Worm (Caenorhabditis elegans) whole organism, young adult: ENCODE data around the gene mec-17.

Experiments
- B0019.2 ChIP-seq: fragments of 200-800 bp; sonication (Bioruptor generic); conservative IDR thresholded peaks from 2 replicates; pipeline ENCODE4 v1.3.6; 2022; ENCODE audit warnings: missing genetic modification reagents, missing genetic modification characterization, missing compliant biosample characterization
- C17E4.6 ChIP-seq: fragments of 200-800 bp; sonication (Bioruptor generic); IDR thresholded peaks from 2 replicates; pipeline ENCODE4 v1.3.6; 2022; ENCODE audit warnings: missing genetic modification reagents, missing genetic modification characterization, missing compliant biosample characterization
- Y53F4B.3 ChIP-seq: fragments of 200-800 bp; sonication (Bioruptor generic); IDR thresholded peaks from 2 replicates; pipeline ENCODE4 v1.3.6; 2022; ENCODE audit warnings: missing genetic modification reagents, missing genetic modification characterization, missing compliant biosample characterization
- Y53G8AR.9 ChIP-seq: fragments of 200-800 bp; sonication (Bioruptor generic); conservative IDR thresholded peaks from 2 replicates; pipeline ENCODE4 v1.3.6; 2022; ENCODE audit warnings: missing genetic modification reagents, missing genetic modification characterization, missing compliant biosample characterization
- Y79H2A.3 ChIP-seq: fragments of 200-800 bp; sonication (Bioruptor generic); conservative IDR thresholded peaks from 2 replicates; pipeline ENCODE4 v1.3.6; 2022; ENCODE audit warnings: missing genetic modification reagents, missing genetic modification characterization, missing compliant biosample characterization
- akir-1 ChIP-seq: fragments of 200-800 bp; sonication (Bioruptor generic); optimal IDR thresholded peaks from 2 replicates; lab custom pipeline; 2018; ENCODE audit warnings: mild to moderate bottlenecking, missing genetic modification characterization, moderate library complexity, missing compliant biosample characterization
- atf-7 ChIP-seq: sonication (generic microtip); optimal IDR thresholded peaks from 2 replicates; lab custom pipeline; 2017; ENCODE audit warnings: mild to moderate bottlenecking, missing genetic modification characterization, missing compliant biosample characterization
- attf-3 ChIP-seq: fragments of 200-800 bp; sonication (Bioruptor generic); conservative IDR thresholded peaks from 2 replicates; pipeline ENCODE4 v1.3.6; 2022; ENCODE audit warnings: missing genetic modification reagents, missing genetic modification characterization, missing compliant biosample characterization
- bed-1 ChIP-seq: fragments of 200-800 bp; sonication (Bioruptor generic); IDR thresholded peaks from 2 replicates; pipeline ENCODE4 v1.3.6; 2022; ENCODE audit warnings: missing genetic modification reagents, missing genetic modification characterization, missing compliant biosample characterization
- cebp-1 ChIP-seq, 2 experiments: fragments of 200-800 bp in 1 of 2; sonication (Bioruptor generic) in 1 of 2; sonication (generic microtip) in 1 of 2; IDR thresholded peaks in 1 of 2; optimal IDR thresholded peaks in 1 of 2; 2 replicates each; pipeline versions ENCODE4 v1.3.6 to Lab custom; 2017 to 2022; ENCODE audit warnings: missing compliant biosample characterization in 2 of 2, missing genetic modification characterization in 2 of 2, mild to moderate bottlenecking in 1 of 2, missing genetic modification reagents in 1 of 2, moderate library complexity in 1 of 2
- cebp-2 ChIP-seq: fragments of 200-800 bp; sonication (Bioruptor generic); IDR thresholded peaks from 2 replicates; pipeline ENCODE4 v1.3.6; 2022; ENCODE audit warnings: missing genetic modification characterization, missing compliant biosample characterization
- ceh-58 ChIP-seq: fragments of 200-800 bp; sonication (Bioruptor generic); IDR thresholded peaks from 2 replicates; pipeline ENCODE4 v1.3.6; 2022; ENCODE audit warnings: missing genetic modification characterization, missing compliant biosample characterization
- ceh-79 ChIP-seq: sonication (generic microtip); optimal IDR thresholded peaks from 2 replicates; lab custom pipeline; 2017; ENCODE audit warnings: mild to moderate bottlenecking, missing genetic modification characterization, missing compliant biosample characterization
- ceh-91 ChIP-seq: fragments of 200-800 bp; sonication (Bioruptor generic); IDR thresholded peaks from 2 replicates; pipeline ENCODE4 v1.3.6; 2022; ENCODE audit warnings: missing genetic modification reagents, missing genetic modification characterization, missing compliant biosample characterization
- chd-7 ChIP-seq: sonication (generic microtip); optimal IDR thresholded peaks from 2 replicates; lab custom pipeline; 2016; ENCODE audit warnings: mild to moderate bottlenecking, missing genetic modification characterization, moderate library complexity, missing compliant biosample characterization
- die-1 ChIP-seq: sonication (generic microtip); optimal IDR thresholded peaks from 2 replicates; lab custom pipeline; 2016; ENCODE audit warnings: missing genotype, mild to moderate bottlenecking, missing genetic modification characterization, missing compliant biosample characterization
- efl-1 ChIP-seq: fragments of 150-350 bp; optimal IDR thresholded peaks from 2 replicates; lab custom pipeline; 2014; ENCODE audit warnings: missing biosample characterization, missing genetic modification reagents, missing genetic modification characterization
- ets-4 ChIP-seq: fragments of 200-800 bp; sonication (Bioruptor generic); optimal IDR thresholded peaks from 2 replicates; lab custom pipeline; 2018; ENCODE audit warnings: mild to moderate bottlenecking, missing genetic modification characterization, missing compliant biosample characterization
- gei-17 ChIP-seq: fragments of 200-800 bp; sonication (Bioruptor generic); optimal IDR thresholded peaks from 2 replicates; lab custom pipeline; 2018; ENCODE audit warnings: mild to moderate bottlenecking, missing genetic modification characterization, missing compliant biosample characterization
- let-607 ChIP-seq, 2 experiments: fragments of 200-800 bp in 1 of 2; sonication (Bioruptor generic) in 1 of 2; sonication (generic microtip) in 1 of 2; optimal IDR thresholded peaks; 2 replicates each; lab custom pipeline; 2016 to 2018; ENCODE audit warnings: mild to moderate bottlenecking in 2 of 2, missing compliant biosample characterization in 2 of 2, missing genetic modification characterization in 2 of 2, moderate library complexity in 2 of 2, missing genotype in 1 of 2
- lin-54 ChIP-seq: fragments of 200-800 bp; sonication (Bioruptor generic); optimal IDR thresholded peaks from 2 replicates; lab custom pipeline; 2018; ENCODE audit warnings: mild to moderate bottlenecking, missing genetic modification characterization, missing compliant biosample characterization
- lsl-1 ChIP-seq: fragments of 200-800 bp; sonication (Bioruptor generic); optimal IDR thresholded peaks from 2 replicates; lab custom pipeline; 2018; ENCODE audit warnings: mild to moderate bottlenecking, missing genetic modification characterization, moderate library complexity, missing compliant biosample characterization
- madf-3 ChIP-seq: fragments of 200-800 bp; sonication (Bioruptor generic); IDR thresholded peaks from 2 replicates; pipeline ENCODE4 v1.3.6; 2022; ENCODE audit warnings: missing genetic modification reagents, missing genetic modification characterization, missing compliant biosample characterization
- mcd-1 ChIP-seq: fragments of 200-800 bp; sonication (Bioruptor generic); IDR thresholded peaks from 2 replicates; pipeline ENCODE4 v1.3.6; 2022; ENCODE audit warnings: missing genetic modification reagents, missing genetic modification characterization, missing compliant biosample characterization
- nfya-2 ChIP-seq: fragments of 200-800 bp; sonication (Bioruptor generic); IDR thresholded peaks from 2 replicates; pipeline ENCODE4 v1.3.6; 2022; ENCODE audit warnings: missing genetic modification reagents, missing genetic modification characterization, missing compliant biosample characterization
- nfyb-1 ChIP-seq: fragments of 200-800 bp; sonication (Bioruptor generic); IDR thresholded peaks from 2 replicates; pipeline ENCODE4 v1.3.6; 2022; ENCODE audit warnings: missing genetic modification reagents, missing genetic modification characterization, missing compliant biosample characterization
- nhr-80 ChIP-seq: sonication (generic microtip); optimal IDR thresholded peaks from 2 replicates; lab custom pipeline; 2016; ENCODE audit warnings: missing genetic modification characterization, missing compliant biosample characterization
- pbrm-1 ChIP-seq: fragments of 200-800 bp; sonication (Bioruptor generic); IDR thresholded peaks from 2 replicates; pipeline ENCODE4 v1.3.6; 2022; ENCODE audit warnings: missing genetic modification reagents, missing genetic modification characterization, missing compliant biosample characterization
- rcor-1 ChIP-seq: fragments of 200-800 bp; sonication (Bioruptor generic); IDR thresholded peaks from 2 replicates; pipeline ENCODE4 v1.3.6; 2022; ENCODE audit warnings: missing genetic modification reagents, missing genetic modification characterization, missing compliant biosample characterization
- rec-8 ChIP-seq, 2 experiments: sonication (generic microtip); optimal IDR thresholded peaks; 2 replicates each; lab custom pipeline; 2016; ENCODE audit warnings: mild to moderate bottlenecking in 2 of 2, missing genetic modification characterization in 2 of 2, missing genetic modification reagents in 2 of 2, missing genotype in 2 of 2, missing biosample characterization in 1 of 2, missing compliant biosample characterization in 1 of 2, moderate library complexity in 1 of 2
- tbx-9 ChIP-seq: sonication (generic microtip); optimal IDR thresholded peaks from 2 replicates; lab custom pipeline; 2016; ENCODE audit warnings: borderline replicate concordance, missing genetic modification characterization, inconsistent platforms, missing compliant biosample characterization
- ztf-18 ChIP-seq: sonication (generic microtip); optimal IDR thresholded peaks from 2 replicates; lab custom pipeline; 2016; ENCODE audit warnings: missing genotype, mild to moderate bottlenecking, missing genetic modification characterization, missing compliant biosample characterization
- ztf-22 ChIP-seq: fragments of 200-800 bp; sonication (Bioruptor generic); optimal IDR thresholded peaks from 2 replicates; lab custom pipeline; 2018; ENCODE audit warnings: mild to moderate bottlenecking, missing genetic modification characterization, moderate library complexity, missing compliant biosample characterization
- ztf-26 ChIP-seq: sonication (generic microtip); optimal IDR thresholded peaks from 2 replicates; lab custom pipeline; 2017; ENCODE audit warnings: missing genetic modification characterization, missing compliant biosample characterization
- ztf-6 ChIP-seq: fragments of 200-800 bp; sonication (Bioruptor generic); IDR thresholded peaks from 2 replicates; pipeline ENCODE4 v1.3.6; 2022; ENCODE audit warnings: missing genetic modification reagents, missing genetic modification characterization, missing compliant biosample characterization

The mec-17 gene

DNA sequence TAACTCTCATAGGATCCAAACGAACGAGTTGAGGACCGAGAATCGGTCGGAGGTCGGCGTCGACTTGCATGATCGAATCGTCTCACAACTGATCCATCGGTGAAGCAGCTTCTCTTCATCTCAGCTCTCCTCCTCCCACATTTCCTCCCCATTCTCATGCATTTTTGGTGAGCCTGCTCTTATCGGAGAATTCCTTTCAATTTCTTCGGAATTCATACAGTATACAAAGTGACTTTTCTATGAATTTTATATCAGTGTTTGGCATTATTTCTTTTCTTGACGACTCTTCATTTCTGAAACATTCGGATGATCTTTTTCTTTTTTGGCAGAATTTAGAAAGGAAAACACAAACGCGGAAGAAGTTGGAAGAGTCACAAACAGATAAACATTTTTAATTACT is at the start of gene mec-17:
Gene mec-17 (minus strand): TSS at position 101 of the 400 bp plus-strand sequence.
- TF ChIP-seq akir-1 (GFP tag; lab: Kevin White, UChicago), result no peak
- TF ChIP-seq die-1 (tag; lab: Kevin White, UChicago), result no peak
- TF ChIP-seq attf-3 (GFP tag; lab: Robert Waterston, UW), result no peak
- no peak for TF ChIP-seq ztf-6
- no peak for TF ChIP-seq B0019.2 (GFP tag; lab: Robert Waterston, UW)
- TF ChIP-seq Y53F4B.3 (GFP tag; lab: Robert Waterston, UW), result no peak
- TF ChIP-seq rec-8 (tag; optimal IDR thresholded peaks at IDR 0.05; lab: Kevin White, UChicago), result no peak
- TF ChIP-seq madf-3 (GFP tag; lab: Robert Waterston, UW), result no peak
- no peak for TF ChIP-seq rcor-1 (GFP tag; lab: Robert Waterston, UW)
- TF ChIP-seq nfyb-1 (GFP tag; lab: Robert Waterston, UW), result no peak
- no peak for TF ChIP-seq Y53G8AR.9 (GFP tag; lab: Robert Waterston, UW)
- TF ChIP-seq pbrm-1 (GFP tag; lab: Robert Waterston, UW), result no peak
- no peak for TF ChIP-seq gei-17 (GFP tag; lab: Kevin White, UChicago)
- no peak for TF ChIP-seq atf-7 (tag; lab: Kevin White, UChicago)
- TF ChIP-seq mcd-1 (GFP tag; lab: Robert Waterston, UW), result no peak

DNA sequence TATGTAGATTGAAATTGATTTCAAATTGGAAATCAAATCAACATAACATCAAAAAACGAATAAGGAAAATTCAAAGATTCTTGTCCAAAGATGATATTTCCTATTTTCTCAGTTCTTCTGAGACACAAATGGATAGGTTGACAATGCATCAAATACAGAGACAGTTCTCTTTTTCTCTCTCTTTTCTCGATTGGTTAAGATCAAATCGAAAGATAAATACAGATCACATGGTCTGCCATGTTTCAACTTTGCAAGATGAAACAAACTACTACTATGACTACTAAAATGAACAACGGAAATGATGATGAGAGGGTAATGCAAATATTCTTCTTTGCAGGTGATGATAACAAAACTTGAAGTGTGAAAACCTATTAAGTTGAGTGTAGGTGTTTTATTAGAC is 49.5 kb upstream of the mec-17 start:
- TF ChIP-seq ceh-58 (GFP tag; lab: Robert Waterston, UW), result no peak

DNA sequence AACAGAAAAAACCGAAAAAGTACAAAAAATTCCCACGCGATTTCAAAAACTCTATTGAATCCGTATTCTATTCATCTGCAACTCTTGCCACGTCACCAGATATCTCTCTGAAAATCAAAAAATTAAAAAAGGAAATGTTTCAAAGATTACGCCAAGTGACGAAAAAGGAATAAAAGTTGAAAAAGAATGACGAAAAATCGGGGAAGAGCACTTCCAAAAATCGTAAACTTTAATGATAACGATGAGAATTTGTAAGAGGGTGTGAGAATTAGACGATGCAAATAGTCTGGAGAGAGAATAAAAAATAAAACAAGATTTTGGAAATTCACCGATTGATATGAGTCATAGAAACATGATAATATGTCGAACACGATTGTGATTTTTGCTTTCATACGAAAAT is 47.2 kb upstream of the mec-17 start:
- TF ChIP-seq lsl-1 (GFP tag; lab: Kevin White, UChicago) (no peak), bed-1 (GFP tag; lab: Robert Waterston, UW) (no peak), ceh-91 (GFP tag; lab: Robert Waterston, UW) (no peak), efl-1 (no peak), ztf-18 (tag; lab: Kevin White, UChicago) (no peak), ztf-26 (tag; lab: Kevin White, UChicago) (no peak), lin-54 (GFP tag; lab: Kevin White, UChicago) (no peak), ceh-79 (no peak), Y53F4B.3 (GFP tag; lab: Robert Waterston, UW) (no peak), chd-7 (tag; lab: Kevin White, UChicago) (no peak), C17E4.6 (GFP tag; lab: Robert Waterston, UW) (no peak)

DNA sequence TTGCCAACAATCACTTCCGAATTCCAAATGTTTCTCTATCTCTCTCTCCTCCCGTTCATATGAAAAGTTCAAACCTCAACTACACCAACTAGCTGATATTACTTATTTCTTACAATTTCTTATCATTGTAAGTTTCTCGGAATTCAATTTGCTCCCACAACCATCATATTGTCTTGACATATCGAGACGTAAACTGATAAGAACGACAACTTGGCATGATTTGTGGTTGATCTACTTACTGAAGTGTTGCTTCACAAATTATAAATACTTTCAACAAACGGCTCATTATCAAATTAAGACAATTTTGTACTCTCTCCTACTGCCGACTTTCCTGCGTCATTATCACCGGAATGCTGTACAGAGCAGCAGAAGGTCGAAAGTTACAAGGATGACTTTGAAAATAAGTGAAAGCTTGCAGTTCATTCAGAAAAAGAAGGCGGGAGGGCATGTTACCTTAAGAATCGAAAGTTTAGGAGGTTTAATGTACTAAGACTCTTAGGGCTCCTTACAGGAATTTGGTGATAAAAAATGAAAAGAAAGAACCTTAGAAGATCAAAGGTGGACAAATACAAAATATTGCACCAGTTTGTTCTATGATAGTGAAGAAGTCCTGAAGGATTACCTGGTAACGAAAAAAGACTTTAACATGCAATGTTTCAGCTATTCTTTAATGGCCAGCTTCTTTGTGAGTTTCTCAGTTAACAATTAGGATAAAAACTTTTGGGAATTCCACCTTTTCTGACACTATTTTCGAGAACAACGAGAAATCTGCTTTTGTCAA is 45.3 kb upstream of the mec-17 start:
- no peak for TF ChIP-seq nfya-2
- TF ChIP-seq ets-4 (GFP tag; lab: Kevin White, UChicago), result peak; percentile 75
- TF ChIP-seq let-607 (tag; optimal IDR thresholded peaks at IDR 0.05; lab: Kevin White, UChicago), result peak; percentile 48 to 69
- no peak for TF ChIP-seq cebp-2 (GFP tag; lab: Robert Waterston, UW)
- no peak for TF ChIP-seq tbx-9 (tag; lab: Kevin White, UChicago)
- peak; percentile 98 for TF ChIP-seq nhr-80 (tag; lab: Kevin White, UChicago)
- peak; percentile 81 for TF ChIP-seq atf-7 (tag; lab: Kevin White, UChicago)
- TF ChIP-seq ceh-79, result no peak
- TF ChIP-seq Y79H2A.3 (GFP tag; lab: Robert Waterston, UW), result no peak
- TF ChIP-seq cebp-1 (GFP tag; IDR thresholded peaks at IDR 0.05; lab: Robert Waterston, UW), result no peak
- TF ChIP-seq cebp-1 (tag; optimal IDR thresholded peaks at IDR 0.05; lab: Kevin White, UChicago), result peak; percentile 20
- peak; percentile 65 for TF ChIP-seq ztf-22
